Fruit fly (Drosophila melanogaster) whole organism, adult: ENCODE data around the gene gammaTub23C.

Source experiments
- CG11617 ChIP-seq: fragments of 200-800 bp; sonication (Bioruptor generic); optimal IDR thresholded peaks from 2 replicates; lab custom pipeline; 2017; ENCODE audit warnings: mild to moderate bottlenecking, missing biosample characterization, missing genetic modification reagents, missing genetic modification characterization
- CG14711 ChIP-seq: fragments of 200-800 bp; sonication (Bioruptor generic); optimal IDR thresholded peaks from 2 replicates; lab custom pipeline; 2018; ENCODE audit warnings: missing biosample characterization, mild to moderate bottlenecking, missing genetic modification characterization, moderate library complexity
- CG1620 ChIP-seq: fragments of 200-800 bp; sonication (Bioruptor generic); optimal IDR thresholded peaks from 2 replicates; lab custom pipeline; 2016; ENCODE audit warnings: missing biosample characterization, missing genetic modification characterization
- CG33017 ChIP-seq: fragments of 200-800 bp; sonication (Bioruptor generic); optimal IDR thresholded peaks from 2 replicates; lab custom pipeline; 2018; ENCODE audit warnings: missing biosample characterization, mild to moderate bottlenecking, missing genetic modification characterization, moderate library complexity
- Clk ChIP-seq: fragments of 200-800 bp; sonication (Bioruptor generic); optimal IDR thresholded peaks from 2 replicates; lab custom pipeline; 2017; ENCODE audit warnings: missing biosample characterization, missing genetic modification characterization
- Crg-1 ChIP-seq: fragments of 200-800 bp; sonication (Bioruptor generic); optimal IDR thresholded peaks from 2 replicates; lab custom pipeline; 2016; ENCODE audit warnings: missing biosample characterization, missing genetic modification characterization
- Mnt ChIP-seq: fragments of 200-800 bp; sonication (Bioruptor generic); optimal IDR thresholded peaks from 2 replicates; lab custom pipeline; 2016; ENCODE audit warnings: missing biosample characterization, mild to moderate bottlenecking, missing genetic modification characterization
- bab1 ChIP-seq: fragments of 200-800 bp; sonication (Bioruptor generic); optimal IDR thresholded peaks from 3 replicates; lab custom pipeline; 2019; ENCODE audit warnings: missing biosample characterization, mild to moderate bottlenecking, missing genetic modification characterization, moderate library complexity
- cic ChIP-seq: fragments of 200-800 bp; sonication (Bioruptor generic); optimal IDR thresholded peaks from 2 replicates; lab custom pipeline; 2017; ENCODE audit warnings: missing biosample characterization, mild to moderate bottlenecking, missing genetic modification characterization, moderate library complexity
- kay ChIP-seq: fragments of 200-800 bp; sonication (Bioruptor generic); peaks from one replicate; lab custom pipeline; 2016; ENCODE audit warnings: missing biosample characterization, missing genetic modification characterization, borderline replicate concordance
- ovo ChIP-seq: fragments of 200-800 bp; sonication (Bioruptor generic); optimal IDR thresholded peaks from 2 replicates; lab custom pipeline; 2016; ENCODE audit warnings: missing biosample characterization, missing genetic modification characterization
- pad ChIP-seq: fragments of 200-800 bp; sonication (Bioruptor generic); optimal IDR thresholded peaks from 3 replicates; lab custom pipeline; 2017; ENCODE audit warnings: missing biosample characterization, missing genetic modification characterization, mild to moderate bottlenecking, moderate library complexity, missing genetic modification reagents

DNA sequence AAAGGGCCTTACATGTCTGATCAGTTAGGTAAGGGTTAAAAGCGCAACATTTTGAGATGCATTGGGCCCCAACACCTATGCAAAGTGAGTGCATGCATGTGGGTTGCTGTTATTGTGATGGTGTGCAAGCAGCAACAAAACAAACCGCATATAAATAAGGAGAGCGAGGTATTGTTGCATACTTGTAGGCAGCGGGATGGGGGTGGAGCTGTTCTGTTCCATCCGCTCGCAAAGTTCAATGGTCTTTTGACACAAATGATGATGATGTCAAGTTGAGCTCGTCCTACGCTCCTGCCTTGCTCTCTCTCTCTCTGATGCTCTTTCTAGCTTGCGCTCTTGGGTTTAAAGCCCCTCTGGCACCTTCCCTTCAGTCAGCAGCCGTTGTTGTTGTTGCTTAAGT, 17.0 kb upstream of the gammaTub23C start:
- TF ChIP-seq Mnt (GFP tag; lab: Kevin White, UChicago) (no peak), CG14711 (tag; lab: Kevin White, UChicago) (no peak), ovo (no peak), pad (GFP tag; lab: Kevin White, UChicago) (no peak), kay (GFP tag; lab: Kevin White, UChicago) (no peak), Clk (GFP tag; lab: Kevin White, UChicago) (no peak), Crg-1 (GFP tag; lab: Kevin White, UChicago) (no peak), bab1 (GFP tag; lab: Kevin White, UChicago) (no peak), CG11617 (no peak), CG33017 (no peak), cic (GFP tag; lab: Kevin White, UChicago) (no peak), CG1620 (GFP tag; lab: Kevin White, UChicago) (no peak)
